Worm (Caenorhabditis elegans) whole organism, L4 larva: Measurements from ENCODE around the gene C02B8.3.

Experiments used
- D1046.2 ChIP-seq: fragments of 200-800 bp; sonication (Bioruptor generic); IDR thresholded peaks from 2 replicates; pipeline ENCODE4 v1.3.6; 2022; ENCODE audit warnings: missing genetic modification characterization, missing compliant biosample characterization
- F37D6.2 ChIP-seq: sonication (generic microtip); optimal IDR thresholded peaks from 2 replicates; lab custom pipeline; 2016; ENCODE audit warnings: mild to moderate bottlenecking, missing genetic modification characterization, missing compliant biosample characterization
- F44E2.7 ChIP-seq: fragments of 200-800 bp; sonication (Bioruptor generic); IDR thresholded peaks from 2 replicates; pipeline ENCODE4 v2.1.2; 2022; ENCODE audit warnings: missing genetic modification characterization, missing compliant biosample characterization
- F49E8.2 ChIP-seq: sonication (generic microtip); optimal IDR thresholded peaks from 2 replicates; lab custom pipeline; 2016; ENCODE audit warnings: missing compliant biosample characterization, mild to moderate bottlenecking, missing genetic modification characterization, borderline replicate concordance
- T20F7.1 ChIP-seq: fragments of 200-800 bp; sonication (Bioruptor generic); optimal IDR thresholded peaks from 2 replicates; lab custom pipeline; 2018; ENCODE audit warnings: mild to moderate bottlenecking, missing genetic modification characterization, missing compliant biosample characterization
- Y48G9A.11 ChIP-seq: fragments of 200-800 bp; sonication (Bioruptor generic); IDR thresholded peaks from 2 replicates; pipeline ENCODE4 v1.3.6; 2022; ENCODE audit warnings: missing genetic modification reagents, missing genetic modification characterization, missing compliant biosample characterization
- ZK337.2 ChIP-seq: fragments of 200-800 bp; sonication (Bioruptor generic); IDR thresholded peaks from 2 replicates; pipeline ENCODE4 v1.3.6; 2022; ENCODE audit warnings: missing genetic modification reagents, missing genetic modification characterization, missing compliant biosample characterization
- aha-1 ChIP-seq: fragments of 150-350 bp; peaks from one replicate; lab custom pipeline; 2014; ENCODE audit warnings: missing biosample characterization, missing genetic modification characterization
- aly-2 ChIP-seq: sonication (generic microtip); optimal IDR thresholded peaks from 2 replicates; lab custom pipeline; 2018; ENCODE audit warnings: missing biosample characterization, missing genetic modification characterization
- arid-1 ChIP-seq: fragments of 200-800 bp; sonication (Bioruptor generic); conservative IDR thresholded peaks from 2 replicates; pipeline ENCODE4 v1.3.6; 2022; ENCODE audit warnings: missing genetic modification reagents, missing genetic modification characterization, missing compliant biosample characterization
- ceh-20 ChIP-seq: fragments of 200-800 bp; sonication (Bioruptor generic); IDR thresholded peaks from 2 replicates; pipeline ENCODE4 v1.3.6; 2022; ENCODE audit warnings: missing genetic modification reagents, missing genetic modification characterization, missing compliant biosample characterization
- ceh-32 ChIP-seq: sonication (generic microtip); optimal IDR thresholded peaks from 2 replicates; lab custom pipeline; 2016; ENCODE audit warnings: mild to moderate bottlenecking, missing genetic modification characterization, missing compliant biosample characterization; ENCODE audit not compliant: poor library complexity
- ceh-62 ChIP-seq: sonication (generic microtip); optimal IDR thresholded peaks from 2 replicates; lab custom pipeline; 2017; ENCODE audit warnings: missing biosample characterization, missing genetic modification characterization
- cey-2 ChIP-seq: sonication (generic microtip); optimal IDR thresholded peaks from 3 replicates; lab custom pipeline; 2017; ENCODE audit warnings: missing genetic modification characterization, mild to moderate bottlenecking, missing compliant biosample characterization, antibody characterized with exemption, borderline replicate concordance; ENCODE audit not compliant: insufficient read depth
- ctbp-1 ChIP-seq: fragments of 200-800 bp; sonication (Bioruptor generic); IDR thresholded peaks from 2 replicates; pipeline ENCODE4 v1.3.6; 2022; ENCODE audit warnings: missing genetic modification reagents, missing genetic modification characterization, missing compliant biosample characterization
- daf-12 ChIP-seq: fragments of 150-350 bp; optimal IDR thresholded peaks from 2 replicates; lab custom pipeline; 2014; ENCODE audit warnings: missing biosample characterization, missing genetic modification reagents, missing genetic modification characterization
- daf-16 ChIP-seq, 3 experiments: sonication (generic microtip); optimal IDR thresholded peaks; 2 replicates each; lab custom pipeline; 2016 to 2017; ENCODE audit warnings: missing genetic modification characterization in 3 of 3, missing genetic modification reagents in 3 of 3, mild to moderate bottlenecking in 2 of 3, missing compliant biosample characterization in 2 of 3, missing biosample characterization in 1 of 3, moderate library complexity in 1 of 3
- dmd-8 ChIP-seq: fragments of 200-800 bp; sonication (Bioruptor generic); IDR thresholded peaks from 2 replicates; pipeline ENCODE4 v1.3.6; 2022; ENCODE audit warnings: missing genetic modification characterization, missing compliant biosample characterization
- dmd-9 ChIP-seq: fragments of 200-800 bp; sonication (Bioruptor generic); IDR thresholded peaks from 2 replicates; pipeline ENCODE4 v1.3.6; 2022; ENCODE audit warnings: missing genetic modification reagents, missing genetic modification characterization, missing compliant biosample characterization
- duxl-1 ChIP-seq: sonication (generic microtip); optimal IDR thresholded peaks from 2 replicates; lab custom pipeline; 2016; ENCODE audit warnings: mild to moderate bottlenecking, missing genetic modification characterization, moderate library complexity, missing compliant biosample characterization; ENCODE audit not compliant: poor library complexity
- egl-27 ChIP-seq: sonication (generic microtip); optimal IDR thresholded peaks from 3 replicates; lab custom pipeline; 2017; ENCODE audit warnings: missing biosample characterization, missing genetic modification reagents, missing genetic modification characterization
- egl-43 ChIP-seq: fragments of 200-800 bp; sonication (Bioruptor generic); IDR thresholded peaks from 2 replicates; pipeline ENCODE4 v1.3.6; 2022; ENCODE audit warnings: missing genetic modification reagents, missing genetic modification characterization, missing compliant biosample characterization
- fkh-10 ChIP-seq: fragments of 150-350 bp; optimal IDR thresholded peaks from 2 replicates; lab custom pipeline; 2014; ENCODE audit warnings: missing biosample characterization, missing genetic modification reagents, missing genetic modification characterization
- gei-8 ChIP-seq: fragments of 200-800 bp; sonication (Bioruptor generic); optimal IDR thresholded peaks from 2 replicates; lab custom pipeline; 2018; ENCODE audit warnings: mild to moderate bottlenecking, missing genetic modification characterization, missing compliant biosample characterization
- hlh-30 ChIP-seq: sonication (generic microtip); optimal IDR thresholded peaks from 2 replicates; lab custom pipeline; 2017; ENCODE audit warnings: antibody characterized with exemption, mild to moderate bottlenecking, missing genetic modification characterization, missing compliant biosample characterization; ENCODE audit not compliant: insufficient read depth
- hmg-1.1 ChIP-seq: fragments of 200-800 bp; sonication (Bioruptor generic); IDR thresholded peaks from 2 replicates; pipeline ENCODE4 v1.3.6; 2022; ENCODE audit warnings: missing genetic modification reagents, missing genetic modification characterization, missing compliant biosample characterization
- lim-7 ChIP-seq: fragments of 200-800 bp; sonication (Bioruptor generic); IDR thresholded peaks from 2 replicates; pipeline ENCODE4 v1.3.6; 2022; ENCODE audit warnings: missing genetic modification characterization, missing compliant biosample characterization
- lin-1 ChIP-seq: fragments of 200-800 bp; sonication (Bioruptor generic); IDR thresholded peaks from 2 replicates; pipeline ENCODE4 v1.3.6; 2022; ENCODE audit warnings: missing genetic modification reagents, missing genetic modification characterization, missing compliant biosample characterization
- lin-39 ChIP-seq: fragments of 150-350 bp; optimal IDR thresholded peaks from 2 replicates; lab custom pipeline; 2014; ENCODE audit warnings: missing biosample characterization, missing genetic modification reagents, missing genetic modification characterization
- madf-5 ChIP-seq, 2 experiments: fragments of 200-800 bp; sonication (Bioruptor generic); IDR thresholded peaks; 2 replicates each; pipeline ENCODE4 v1.3.6; 2022; ENCODE audit warnings: missing compliant biosample characterization in 2 of 2, missing genetic modification characterization in 2 of 2
- madf-9 ChIP-seq: fragments of 200-800 bp; sonication (Bioruptor generic); conservative IDR thresholded peaks from 2 replicates; pipeline ENCODE4 v1.3.6; 2022; ENCODE audit warnings: missing genetic modification reagents, missing genetic modification characterization, missing compliant biosample characterization
- mes-2 ChIP-seq: sonication (generic microtip); optimal IDR thresholded peaks from 2 replicates; lab custom pipeline; 2016; ENCODE audit warnings: missing genotype, mild to moderate bottlenecking, missing genetic modification characterization, missing compliant biosample characterization; ENCODE audit not compliant: poor library complexity, severe bottlenecking
- nhr-102 ChIP-seq: sonication (generic microtip); optimal IDR thresholded peaks from 2 replicates; lab custom pipeline; 2016; ENCODE audit warnings: mild to moderate bottlenecking, missing genetic modification characterization, moderate library complexity, missing compliant biosample characterization
- nhr-237 ChIP-seq: sonication (generic microtip); optimal IDR thresholded peaks from 2 replicates; lab custom pipeline; 2017; ENCODE audit warnings: missing biosample characterization, missing genetic modification characterization
- nhr-28 ChIP-seq: fragments of 150-350 bp; optimal IDR thresholded peaks from 2 replicates; lab custom pipeline; 2014; ENCODE audit warnings: missing biosample characterization, missing genetic modification characterization
- nhr-42 ChIP-seq: fragments of 200-800 bp; sonication (Bioruptor generic); IDR thresholded peaks from 2 replicates; pipeline ENCODE4 v1.3.6; 2022; ENCODE audit warnings: missing genetic modification characterization, missing compliant biosample characterization
- nhr-76 ChIP-seq: fragments of 150-350 bp; optimal IDR thresholded peaks from 2 replicates; lab custom pipeline; 2014; ENCODE audit warnings: missing biosample characterization, missing genetic modification characterization
- nhr-77 ChIP-seq: fragments of 150-350 bp; optimal IDR thresholded peaks from 2 replicates; lab custom pipeline; 2014; ENCODE audit warnings: missing biosample characterization, missing genetic modification characterization
- pha-4 ChIP-seq, 2 experiments: fragments of 150-350 bp in 1 of 2; fragments of 200-800 bp in 1 of 2; sonication (Bioruptor generic) in 1 of 2; IDR thresholded peaks in 1 of 2; optimal IDR thresholded peaks in 1 of 2; 2 replicates each; pipeline versions ENCODE4 v1.3.6 to Lab custom; 2014 to 2022; ENCODE audit warnings: missing genetic modification characterization in 2 of 2, missing genetic modification reagents in 2 of 2, missing biosample characterization in 1 of 2, missing compliant biosample characterization in 1 of 2
- php-3 ChIP-seq: fragments of 200-800 bp; sonication (Bioruptor generic); IDR thresholded peaks from 2 replicates; pipeline ENCODE4 v1.3.6; 2022; ENCODE audit warnings: missing genetic modification reagents, missing genetic modification characterization, missing compliant biosample characterization
- sdz-12 ChIP-seq: fragments of 200-800 bp; sonication (Bioruptor generic); optimal IDR thresholded peaks from 2 replicates; lab custom pipeline; 2018; ENCODE audit warnings: mild to moderate bottlenecking, missing genetic modification characterization, missing compliant biosample characterization
- snpc-1.2 ChIP-seq: fragments of 200-800 bp; sonication (Bioruptor generic); IDR thresholded peaks from 2 replicates; pipeline ENCODE4 v1.3.6; 2022; ENCODE audit warnings: missing genetic modification reagents, missing genetic modification characterization, missing compliant biosample characterization
- spr-3 ChIP-seq: fragments of 200-800 bp; sonication (Bioruptor generic); optimal IDR thresholded peaks from 2 replicates; lab custom pipeline; 2018; ENCODE audit warnings: mild to moderate bottlenecking, missing genetic modification characterization, missing compliant biosample characterization
- tra-1 ChIP-seq: fragments of 200-800 bp; sonication (Bioruptor generic); IDR thresholded peaks from 2 replicates; pipeline ENCODE4 v1.3.6; 2022; ENCODE audit warnings: missing genetic modification reagents, missing genetic modification characterization, missing compliant biosample characterization
- unc-62 ChIP-seq, 3 experiments: fragments of 150-350 bp in 1 of 3; sonication (generic microtip); optimal IDR thresholded peaks in 2 of 3; peaks in 1 of 3; 1 replicate in 1 of 3; 2 replicates in 2 of 3; lab custom pipeline; 2014 to 2017; ENCODE audit warnings: missing biosample characterization in 3 of 3, missing genetic modification characterization in 3 of 3, missing genetic modification reagents in 3 of 3, missing genotype in 1 of 3
- vab-7 ChIP-seq: fragments of 200-800 bp; sonication (Bioruptor generic); IDR thresholded peaks from 2 replicates; pipeline ENCODE4 v1.3.6; 2022; ENCODE audit warnings: missing genetic modification reagents, missing genetic modification characterization, missing compliant biosample characterization
- zfp-3 ChIP-seq: fragments of 200-800 bp; sonication (Bioruptor generic); conservative IDR thresholded peaks from 2 replicates; pipeline ENCODE4 v1.3.6; 2022; ENCODE audit warnings: missing genetic modification reagents, missing genetic modification characterization, missing compliant biosample characterization
- ztf-11 ChIP-seq: fragments of 150-350 bp; optimal IDR thresholded peaks from 2 replicates; lab custom pipeline; 2014; ENCODE audit warnings: missing biosample characterization, missing genetic modification characterization

C02B8.3 gene

DNA sequence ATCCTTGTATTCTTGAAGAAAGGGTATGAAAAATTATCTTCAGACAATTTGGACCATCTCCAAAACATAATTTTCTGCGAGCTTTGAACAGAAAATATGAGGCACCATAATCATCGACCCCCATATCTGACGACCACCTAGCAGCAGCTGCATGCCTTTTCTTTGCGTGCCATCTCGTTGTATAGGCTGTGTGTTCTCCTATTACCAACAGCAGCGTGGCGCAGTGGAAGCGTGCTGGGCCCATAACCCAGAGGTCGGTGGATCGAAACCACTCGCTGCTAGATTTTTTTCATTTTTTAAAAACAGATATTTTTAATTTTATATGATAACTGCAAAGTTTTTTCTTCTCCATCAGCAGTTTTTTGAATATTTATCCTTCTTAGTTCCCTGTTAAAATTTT is 16.7 kb downstream of the C02B8.3 start:
- TF ChIP-seq cey-2 (no peak), arid-1 (peak; percentile 65), hmg-1.1 (GFP tag; lab: Robert Waterston, UW) (peak; percentile 77), sdz-12 (no peak), F37D6.2 (tag; lab: Kevin White, UChicago) (no peak), nhr-76 (tag; lab: Kevin White, UChicago) (no peak), madf-9 (GFP tag; lab: Robert Waterston, UW) (peak; percentile 60; the same call in 1 of the 2 replicates), ceh-62 (tag; lab: Kevin White, UChicago) (no peak), snpc-1.2 (GFP tag; lab: Robert Waterston, UW) (0 out of 2 replicates have a peak, but pooled peaks have one; percentile 9), unc-62 (GFP tag; optimal IDR thresholded peaks at IDR 0.05 in 1 of 2; lab: Kevin White, UChicago) (peak in 1 of 2 experiments; percentile 54), unc-62 (tag; optimal IDR thresholded peaks at IDR 0.05; lab: Kevin White, UChicago) (no peak), F49E8.2 (tag; lab: Kevin White, UChicago) (no peak), php-3 (GFP tag; lab: Robert Waterston, UW) (peak; percentile 56), gei-8 (GFP tag; lab: Kevin White, UChicago) (no peak), egl-27 (tag; lab: Kevin White, UChicago) (no peak), nhr-42 (GFP tag; lab: Robert Waterston, UW) (peak; percentile 66; the same call in 1 of the 2 replicates), nhr-102 (no peak), T20F7.1 (GFP tag; lab: Kevin White, UChicago) (no peak), zfp-3 (0 out of 2 replicates have a peak, but pooled peaks have one; percentile 42), hlh-30 (tag; lab: Kevin White, UChicago) (no peak), ztf-11 (tag; lab: Kevin White, UChicago) (no peak), egl-43 (GFP tag; lab: Robert Waterston, UW) (peak; percentile 88), lin-39 (no peak), nhr-77 (tag; lab: Kevin White, UChicago) (no peak), D1046.2 (GFP tag; lab: Robert Waterston, UW) (no peak), F44E2.7 (GFP tag; lab: Robert Waterston, UW) (peak; percentile 63; the same call in 1 of the 2 replicates), nhr-28 (tag; lab: Kevin White, UChicago) (no peak), daf-12 (tag; lab: Kevin White, UChicago) (no peak), aly-2 (tag; lab: Kevin White, UChicago) (no peak), lim-7 (GFP tag; lab: Robert Waterston, UW) (peak; percentile 85), tra-1 (GFP tag; lab: Robert Waterston, UW) (peak; percentile 50; the same call in 1 of the 2 replicates), daf-16 (GFP tag; optimal IDR thresholded peaks at IDR 0.05; lab: Kevin White, UChicago) (no peak), daf-16 (tag; optimal IDR thresholded peaks at IDR 0.05; lab: Kevin White, UChicago) (peak; percentile 22), lin-1 (peak; percentile 66; the same call in 1 of the 2 replicates), aha-1 (tag; lab: Kevin White, UChicago) (peak; percentile 48), dmd-8 (GFP tag; lab: Robert Waterston, UW) (peak; percentile 85), spr-3 (no peak), ZK337.2 (peak; percentile 45; the same call in 1 of the 2 replicates), ceh-20 (0 out of 2 replicates have a peak, but pooled peaks have one; percentile 26), pha-4 (GFP tag; IDR thresholded peaks at IDR 0.05; lab: Robert Waterston, UW) (peak; percentile 73), pha-4 (tag; optimal IDR thresholded peaks at IDR 0.05; lab: Kevin White, UChicago) (no peak), mes-2 (tag; lab: Kevin White, UChicago) (peak; percentile 76), nhr-237 (no peak), ctbp-1 (GFP tag; lab: Robert Waterston, UW) (peak; percentile 50; the same call in 1 of the 2 replicates), ceh-32 (tag; lab: Kevin White, UChicago) (no peak), dmd-9 (GFP tag; lab: Robert Waterston, UW) (0 out of 2 replicates have a peak, but pooled peaks have one; percentile 37), fkh-10 (GFP tag; lab: Kevin White, UChicago) (no peak), vab-7 (GFP tag; lab: Robert Waterston, UW) (peak; percentile 68), madf-5 (GFP tag; IDR thresholded peaks at IDR 0.05; lab: Robert Waterston, UW) (peak in 1 of 2 experiments; percentile 78; a peak in 3 of 4 replicates), Y48G9A.11 (GFP tag; lab: Robert Waterston, UW) (peak; percentile 26), duxl-1 (no peak)
